Fruit fly (Drosophila melanogaster) Kc167 (cell line): Measurements from ENCODE around the gene MCTS1.

ENCODE experiments used
- Myc ChIP-seq: fragments of >200 bp; optimal IDR thresholded peaks from 2 replicates; lab custom pipeline; 2017; ENCODE audit warnings: missing external identifiers
- Sin3A ChIP-seq: fragments of >200 bp; optimal IDR thresholded peaks from 2 replicates; lab custom pipeline; 2018; ENCODE audit warnings: missing external identifiers
- h ChIP-seq: fragments of >200 bp; optimal IDR thresholded peaks from 3 replicates; lab custom pipeline; 2018; ENCODE audit warnings: missing external identifiers
- insv ChIP-seq: fragments of >200 bp; optimal IDR thresholded peaks from 3 replicates; lab custom pipeline; 2018; ENCODE audit warnings: missing external identifiers
- psq ChIP-seq: fragments of >200 bp; optimal IDR thresholded peaks from 2 replicates; lab custom pipeline; 2017; ENCODE audit warnings: missing external identifiers
- ttk ChIP-seq: sonication (Bioruptor generic); optimal IDR thresholded peaks from 2 replicates; lab custom pipeline; 2017; ENCODE audit warnings: missing external identifiers

Gene MCTS1

dm6 chrX:6074845-6075244 is 37.2 kb downstream of the MCTS1 start, which contains the start of gene Tsp5D:
Gene Tsp5D (minus strand): TSS chrX:6074857.
- TF ChIP-seq psq (lab: Kevin White, UChicago), result no peak
- no peak for TF ChIP-seq Myc (lab: Kevin White, UChicago)

- TF ChIP-seq psq (lab: Kevin White, UChicago) (no peak), ttk (lab: Kevin White, UChicago) (no peak), Sin3A (lab: Kevin White, UChicago) (no peak), insv (no peak), Myc (lab: Kevin White, UChicago) (no peak), h (no peak)
These were observed 37.9 kb downstream of the MCTS1 start for dm6 chrX:6075586-6075985.

- TF ChIP-seq psq (lab: Kevin White, UChicago), result no peak
- TF ChIP-seq Myc (lab: Kevin White, UChicago), result no peak
- no peak for TF ChIP-seq ttk (lab: Kevin White, UChicago)
- TF ChIP-seq Sin3A (lab: Kevin White, UChicago), result no peak
- no peak for TF ChIP-seq h
- no peak for TF ChIP-seq insv
These were observed 39.4 kb downstream of the MCTS1 start for dm6 chrX:6077043-6077547.

- TF ChIP-seq ttk (lab: Kevin White, UChicago) (no peak), Sin3A (lab: Kevin White, UChicago) (no peak), Myc (lab: Kevin White, UChicago) (no peak), insv (no peak)
These were observed 40.0 kb downstream of the MCTS1 start, which contains the start of gene CG4666 for dm6 chrX:6077686-6078085. Gene CG4666 (minus strand): TSS chrX:6077786.

- TF ChIP-seq insv, result no peak
- no peak for TF ChIP-seq Myc (lab: Kevin White, UChicago)
- no peak for TF ChIP-seq Sin3A (lab: Kevin White, UChicago)
- no peak for TF ChIP-seq h
- no peak for TF ChIP-seq ttk (lab: Kevin White, UChicago)
- TF ChIP-seq psq (lab: Kevin White, UChicago), result no peak
These were observed 43.6 kb downstream of the MCTS1 start, which contains the start of gene CG4660 for dm6 chrX:6081296-6081695. Gene CG4660 (minus strand): TSS chrX:6081372.
